Fruit fly (Drosophila melanogaster): ENCODE measurements around the gene foxo.

The foxo gene

dm6 chr3R:14009643-14010042 is 47.1 kb upstream of the foxo start (continued):
- TF ChIP-seq dsx (GFP tag; optimal IDR thresholded peaks at IDR 0.05; ENCODE audit: poor library complexity, severe bottlenecking) = no peak
- no peak for TF ChIP-seq Blimp-1 (GFP tag; optimal IDR thresholded peaks at IDR 0.05)
- no peak for TF ChIP-seq Ets21C (GFP tag; optimal IDR thresholded peaks at IDR 0.05)
- peak; percentile 1 for TF ChIP-seq esn (GFP tag; optimal IDR thresholded peaks at IDR 0.05)
- no peak for TF ChIP-seq Sox15 (GFP tag; optimal IDR thresholded peaks at IDR 0.05)
- TF ChIP-seq CG6276 (GFP tag; optimal IDR thresholded peaks at IDR 0.05) = peak; percentile 2
- no peak for TF ChIP-seq lz (GFP tag; optimal IDR thresholded peaks at IDR 0.05)
- TF ChIP-seq CG4318 (GFP tag; optimal IDR thresholded peaks at IDR 0.05) = peak; percentile 43
- no peak for TF ChIP-seq pdm3 (GFP tag; optimal IDR thresholded peaks at IDR 0.05)
- no peak for TF ChIP-seq CG10669 (GFP tag; optimal IDR thresholded peaks at IDR 0.05)
- no peak for TF ChIP-seq salr (GFP tag; optimal IDR thresholded peaks at IDR 0.05)
- TF ChIP-seq CG11902 (GFP tag; optimal IDR thresholded peaks at IDR 0.05) = no peak
- no peak for TF ChIP-seq Eip75B (GFP tag; optimal IDR thresholded peaks at IDR 0.05)
- TF ChIP-seq fd59A (GFP tag; optimal IDR thresholded peaks at IDR 0.05) = no peak
- no peak for TF ChIP-seq CG8632 (GFP tag; optimal IDR thresholded peaks at IDR 0.05)
- TF ChIP-seq Lpt (GFP tag; optimal IDR thresholded peaks at IDR 0.05) = no peak
- TF ChIP-seq CG16779 (tag; optimal IDR thresholded peaks at IDR 0.05) = no peak

dm6 chr3R:14011175-14011574 is 45.6 kb upstream of the foxo start:
- no peak for TF ChIP-seq CG32006 (GFP tag; optimal IDR thresholded peaks at IDR 0.05)
- TF ChIP-seq cyc (GFP tag; optimal IDR thresholded peaks at IDR 0.05) = no peak

DNA sequence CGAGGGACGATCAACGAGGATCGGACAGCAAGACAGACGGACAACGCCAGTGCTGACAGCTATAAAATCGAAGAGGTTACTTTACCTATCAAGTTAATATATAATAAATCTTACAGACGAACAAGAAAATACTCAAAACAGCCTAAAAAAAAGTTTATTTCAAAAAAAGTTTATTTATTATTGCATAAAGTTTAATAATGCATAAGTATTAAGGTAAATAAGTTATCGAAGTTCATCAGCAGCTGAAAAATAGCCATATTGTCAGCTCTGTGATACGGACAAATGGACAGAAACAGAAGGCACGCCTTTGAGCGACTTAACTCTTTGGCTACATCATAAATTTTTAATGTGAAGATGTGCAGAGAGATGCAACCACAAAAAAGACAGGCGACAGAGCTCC is 45.1 kb upstream of the foxo start:
- TF ChIP-seq Gug (GFP tag; IDR thresholded peaks at IDR 0.05) (no peak), Ets21C (GFP tag; optimal IDR thresholded peaks at IDR 0.05) (no peak), CG6854 (GFP tag; optimal IDR thresholded peaks at IDR 0.05) (no peak), CG11902 (GFP tag; optimal IDR thresholded peaks at IDR 0.05) (no peak), CG32006 (GFP tag; optimal IDR thresholded peaks at IDR 0.05) (peak; percentile 35), CG6792 (GFP tag; optimal IDR thresholded peaks at IDR 0.05) (no peak), CG16779 (tag; optimal IDR thresholded peaks at IDR 0.05) (no peak), Smox (GFP tag; optimal IDR thresholded peaks at IDR 0.05) (no peak), vri (GFP tag; optimal IDR thresholded peaks at IDR 0.05) (peak; percentile 2), net (GFP tag; optimal IDR thresholded peaks at IDR 0.05) (peak; percentile 26), Lpt (GFP tag; optimal IDR thresholded peaks at IDR 0.05) (no peak), CG6808 (GFP tag; optimal IDR thresholded peaks at IDR 0.05) (peak; percentile 39), Eip93F (GFP tag; optimal IDR thresholded peaks at IDR 0.05) (no peak), CG15336 (GFP tag; IDR thresholded peaks at IDR 0.05) (no peak), CG11762 (GFP tag; optimal IDR thresholded peaks at IDR 0.05; ENCODE audit: insufficient read depth) (no peak), Hr4 (GFP tag; optimal IDR thresholded peaks at IDR 0.05) (no peak), Met (GFP tag; optimal IDR thresholded peaks at IDR 0.05) (peak; percentile 42), CG1621 (tag; optimal IDR thresholded peaks at IDR 0.05) (no peak), CG8319 (GFP tag; optimal IDR thresholded peaks at IDR 0.05) (no peak), CG31627 (GFP tag; optimal IDR thresholded peaks at IDR 0.05) (no peak), Sox15 (GFP tag; optimal IDR thresholded peaks at IDR 0.05) (no peak), Ets96B (tag; optimal IDR thresholded peaks at IDR 0.05) (peak; percentile 37), pdm3 (GFP tag; optimal IDR thresholded peaks at IDR 0.05) (peak; percentile 44), cyc (GFP tag; optimal IDR thresholded peaks at IDR 0.05) (no peak), svp (GFP tag) (peak; percentile 66), achi (GFP tag; optimal IDR thresholded peaks at IDR 0.05) (no peak), CG3032 (tag; optimal IDR thresholded peaks at IDR 0.05) (peak; percentile 37), esn (GFP tag; optimal IDR thresholded peaks at IDR 0.05) (peak; percentile 5), ss (GFP tag; optimal IDR thresholded peaks at IDR 0.05) (no peak), dsx (GFP tag; optimal IDR thresholded peaks at IDR 0.05; ENCODE audit: poor library complexity, severe bottlenecking) (no peak), Blimp-1 (GFP tag; optimal IDR thresholded peaks at IDR 0.05) (no peak), spab (GFP tag; optimal IDR thresholded peaks at IDR 0.05) (peak; percentile 7), lz (GFP tag; optimal IDR thresholded peaks at IDR 0.05) (no peak), CG8632 (GFP tag; optimal IDR thresholded peaks at IDR 0.05) (no peak), Hr38 (GFP tag; optimal IDR thresholded peaks at IDR 0.05) (no peak), dac (GFP tag; optimal IDR thresholded peaks at IDR 0.05) (no peak), fd59A (GFP tag; optimal IDR thresholded peaks at IDR 0.05) (no peak), topi (GFP tag; optimal IDR thresholded peaks at IDR 0.05) (peak; percentile 17), CG8119 (GFP tag; IDR thresholded peaks at IDR 0.05) (no peak), CG11294 (GFP tag; IDR thresholded peaks at IDR 0.05) (no peak), Eip78C (GFP tag) (peak; percentile 74)
